Fruit fly (Drosophila melanogaster) whole organism, embryonic: ENCODE results near the gene CG7841.

Experiments
- Ada2b ChIP-seq: fragments of 200-800 bp; sonication (Bioruptor generic); IDR thresholded peaks from 2 replicates; pipeline ENCODE4 v1.3.6; 2022; ENCODE audit warnings: missing biosample characterization, missing genetic modification characterization
- Adf1 ChIP-seq: fragments of 200-800 bp; sonication (Bioruptor generic); IDR thresholded peaks from 2 replicates; pipeline ENCODE4 v1.3.6; 2022; ENCODE audit warnings: missing biosample characterization, missing genetic modification characterization
- B-H2 ChIP-seq: fragments of 200-800 bp; sonication (Bioruptor generic); optimal IDR thresholded peaks from 2 replicates; lab custom pipeline; 2018; ENCODE audit warnings: missing biosample characterization, mild to moderate bottlenecking, missing genetic modification characterization
- CG1024 ChIP-seq: fragments of 200-800 bp; sonication (Bioruptor generic); IDR thresholded peaks from 2 replicates; pipeline ENCODE4 v1.3.6; 2022; ENCODE audit warnings: missing biosample characterization, missing genetic modification characterization
- CG10267 ChIP-seq: fragments of 200-800 bp; sonication (Bioruptor generic); optimal IDR thresholded peaks from 2 replicates; lab custom pipeline; 2018; ENCODE audit warnings: missing biosample characterization, mild to moderate bottlenecking, missing genetic modification characterization, moderate library complexity
- CG11504 ChIP-seq: fragments of 200-800 bp; sonication (Bioruptor generic); optimal IDR thresholded peaks from 3 replicates; lab custom pipeline; 2019; ENCODE audit warnings: missing biosample characterization, mild to moderate bottlenecking, missing genetic modification characterization, moderate library complexity
- CG11695 ChIP-seq: fragments of 200-800 bp; sonication (Bioruptor generic); IDR thresholded peaks from 3 replicates; pipeline ENCODE4 v1.3.6; 2022; ENCODE audit warnings: missing biosample characterization, missing genetic modification characterization
- CG14441 ChIP-seq: fragments of 200-800 bp; sonication (Bioruptor generic); IDR thresholded peaks from 2 replicates; pipeline ENCODE4 v1.3.6; 2022; ENCODE audit warnings: missing biosample characterization, missing genetic modification characterization
- CG14710 ChIP-seq: fragments of 200-800 bp; sonication (Bioruptor generic); optimal IDR thresholded peaks from 3 replicates; lab custom pipeline; 2019; ENCODE audit warnings: missing biosample characterization, mild to moderate bottlenecking, missing genetic modification characterization, moderate library complexity
- CG1647 ChIP-seq: fragments of 200-800 bp; sonication (Bioruptor generic); optimal IDR thresholded peaks from 3 replicates; lab custom pipeline; 2016; ENCODE audit warnings: missing biosample characterization, missing genetic modification characterization
- CG17186 ChIP-seq: fragments of 200-800 bp; sonication (Bioruptor generic); optimal IDR thresholded peaks from 3 replicates; lab custom pipeline; 2017; ENCODE audit warnings: missing biosample characterization, missing genetic modification reagents, missing genetic modification characterization
- CG2202 ChIP-seq: fragments of 200-800 bp; sonication (Bioruptor generic); optimal IDR thresholded peaks from 2 replicates; lab custom pipeline; 2018; ENCODE audit warnings: missing biosample characterization, mild to moderate bottlenecking, missing genetic modification characterization
- CG31365 ChIP-seq: fragments of 200-800 bp; sonication (Bioruptor generic); optimal IDR thresholded peaks from 2 replicates; lab custom pipeline; 2018; ENCODE audit warnings: missing biosample characterization, mild to moderate bottlenecking, missing genetic modification characterization
- CG31441 ChIP-seq: fragments of 200-800 bp; sonication (Bioruptor generic); IDR thresholded peaks from 2 replicates; pipeline ENCODE4 v1.3.6; 2022; ENCODE audit warnings: missing biosample characterization, missing genetic modification characterization
- CG33557 ChIP-seq: fragments of 200-800 bp; sonication (Bioruptor generic); optimal IDR thresholded peaks from 2 replicates; lab custom pipeline; 2019; ENCODE audit warnings: missing biosample characterization, mild to moderate bottlenecking, missing genetic modification characterization, moderate library complexity
- CG43689 ChIP-seq: fragments of 200-800 bp; sonication (Bioruptor generic); IDR thresholded peaks from 2 replicates; pipeline ENCODE4 v1.3.6; 2022; ENCODE audit warnings: missing biosample characterization, missing genetic modification characterization
- CG4854 ChIP-seq: fragments of 200-800 bp; sonication (Bioruptor generic); optimal IDR thresholded peaks from 2 replicates; lab custom pipeline; 2016; ENCODE audit warnings: missing biosample characterization, missing genetic modification characterization, inconsistent platforms
- CG5245 ChIP-seq: fragments of 200-800 bp; sonication (Bioruptor generic); optimal IDR thresholded peaks from 3 replicates; lab custom pipeline; 2016; ENCODE audit warnings: missing biosample characterization, missing genetic modification characterization
- CG6791 ChIP-seq: fragments of 200-800 bp; sonication (Bioruptor generic); IDR thresholded peaks from 3 replicates; pipeline ENCODE4 v1.3.6; 2022; ENCODE audit warnings: missing biosample characterization, missing genetic modification characterization; ENCODE audit not compliant: partially characterized antibody
- CG6813 ChIP-seq: fragments of 200-800 bp; sonication (Bioruptor generic); optimal IDR thresholded peaks from 2 replicates; lab custom pipeline; 2017; ENCODE audit warnings: missing biosample characterization, missing genetic modification characterization, mild to moderate bottlenecking, moderate library complexity, missing genetic modification reagents
- CG7271 ChIP-seq: fragments of 200-800 bp; sonication (Bioruptor generic); optimal IDR thresholded peaks from 2 replicates; lab custom pipeline; 2018; ENCODE audit warnings: missing biosample characterization, mild to moderate bottlenecking, missing genetic modification characterization, moderate library complexity
- CG7745 ChIP-seq: fragments of 200-800 bp; sonication (Bioruptor generic); optimal IDR thresholded peaks from 2 replicates; lab custom pipeline; 2018; ENCODE audit warnings: missing biosample characterization, mild to moderate bottlenecking, missing genetic modification characterization, moderate library complexity
- CG8944 ChIP-seq: fragments of 200-800 bp; sonication (Bioruptor generic); optimal IDR thresholded peaks from 3 replicates; lab custom pipeline; 2016; ENCODE audit warnings: missing biosample characterization, missing genetic modification characterization
- Dip2 ChIP-seq: fragments of 200-800 bp; sonication (Bioruptor generic); IDR thresholded peaks from 2 replicates; pipeline ENCODE4 v1.3.6; 2022; ENCODE audit warnings: missing biosample characterization, missing genetic modification characterization
- H2.0 ChIP-seq: fragments of 200-800 bp; sonication (Bioruptor generic); IDR thresholded peaks from 2 replicates; pipeline ENCODE4 v1.3.6; 2022; ENCODE audit warnings: missing biosample characterization, missing genetic modification characterization
- MTF-1 ChIP-seq: fragments of 200-800 bp; sonication (Bioruptor generic); optimal IDR thresholded peaks from 2 replicates; lab custom pipeline; 2018; ENCODE audit warnings: missing biosample characterization, mild to moderate bottlenecking, missing genetic modification characterization, borderline replicate concordance
- Med ChIP-seq: fragments of 200-800 bp; sonication (Bioruptor generic); peaks from one replicate; lab custom pipeline; 2016; ENCODE audit warnings: missing biosample characterization, missing genetic modification characterization, mild to moderate bottlenecking, inconsistent platforms, moderate library complexity
- Meics ChIP-seq: fragments of 200-800 bp; sonication (Bioruptor generic); optimal IDR thresholded peaks from 2 replicates; lab custom pipeline; 2017; ENCODE audit warnings: missing biosample characterization, mild to moderate bottlenecking, missing genetic modification characterization
- Nf-YA ChIP-seq: fragments of 200-800 bp; sonication (Bioruptor generic); IDR thresholded peaks from 2 replicates; pipeline ENCODE4 v1.3.6; 2022; ENCODE audit warnings: missing biosample characterization, missing genetic modification characterization
- Nf-YB ChIP-seq: fragments of 200-800 bp; sonication (Bioruptor generic); optimal IDR thresholded peaks from 3 replicates; lab custom pipeline; 2019; ENCODE audit warnings: missing biosample characterization, mild to moderate bottlenecking, missing genetic modification characterization, moderate library complexity
- ab ChIP-seq: fragments of 200-800 bp; sonication (Bioruptor generic); optimal IDR thresholded peaks from 2 replicates; lab custom pipeline; 2016; ENCODE audit warnings: missing biosample characterization, missing genetic modification characterization
- bsh ChIP-seq, 2 experiments: fragments of 200-800 bp; sonication (Bioruptor generic); optimal IDR thresholded peaks; 2 replicates each; lab custom pipeline; 2017 to 2018; ENCODE audit warnings: mild to moderate bottlenecking in 2 of 2, missing biosample characterization in 2 of 2, missing genetic modification characterization in 2 of 2, moderate library complexity in 1 of 2
- dm ChIP-seq: fragments of 200-800 bp; sonication (Bioruptor generic); optimal IDR thresholded peaks from 3 replicates; lab custom pipeline; 2016; ENCODE audit warnings: missing biosample characterization, missing genetic modification characterization
- dysf ChIP-seq: fragments of 200-800 bp; sonication (Bioruptor generic); IDR thresholded peaks from 3 replicates; pipeline ENCODE4 v1.3.6; 2022; ENCODE audit warnings: missing biosample characterization, missing genetic modification characterization
- exex ChIP-seq: fragments of 200-800 bp; sonication (Bioruptor generic); optimal IDR thresholded peaks from 4 replicates; lab custom pipeline; 2018; ENCODE audit warnings: missing biosample characterization, mild to moderate bottlenecking, missing genetic modification characterization, moderate library complexity
- fd96Cb ChIP-seq: fragments of 200-800 bp; sonication (Bioruptor generic); optimal IDR thresholded peaks from 2 replicates; lab custom pipeline; 2018; ENCODE audit warnings: missing biosample characterization, mild to moderate bottlenecking, missing genetic modification characterization, moderate library complexity
- pfk ChIP-seq: fragments of 200-800 bp; sonication (Bioruptor generic); optimal IDR thresholded peaks from 2 replicates; lab custom pipeline; 2018; ENCODE audit warnings: missing biosample characterization, mild to moderate bottlenecking, missing genetic modification characterization, moderate library complexity
- pum ChIP-seq: fragments of 200-800 bp; sonication (Bioruptor generic); optimal IDR thresholded peaks from 2 replicates; lab custom pipeline; 2016; ENCODE audit warnings: missing biosample characterization, missing genetic modification characterization
- sc ChIP-seq, 3 experiments: fragments of >200 bp in 2 of 3; fragments of 200-800 bp in 1 of 3; sonication (Bioruptor generic) in 1 of 3; optimal IDR thresholded peaks; 2 replicates in 2 of 3; 3 replicates in 1 of 3; lab custom pipeline; 2017; ENCODE audit warnings: mild to moderate bottlenecking in 1 of 3, missing biosample characterization in 1 of 3, missing genetic modification characterization in 1 of 3, missing genetic modification reagents in 1 of 3
- scrt ChIP-seq: fragments of 200-800 bp; sonication (Bioruptor generic); optimal IDR thresholded peaks from 2 replicates; lab custom pipeline; 2018; ENCODE audit warnings: missing biosample characterization, mild to moderate bottlenecking, missing genetic modification characterization, moderate library complexity
- sens ChIP-seq: fragments of 200-800 bp; sonication (Bioruptor generic); peaks from one replicate; lab custom pipeline; 2016; ENCODE audit warnings: missing biosample characterization, missing genetic modification characterization
- so ChIP-seq: fragments of 200-800 bp; sonication (Bioruptor generic); IDR thresholded peaks from 3 replicates; pipeline ENCODE4 v1.3.6; 2022; ENCODE audit warnings: missing biosample characterization, missing genetic modification characterization
- tgo ChIP-seq: fragments of 200-800 bp; sonication (Bioruptor generic); IDR thresholded peaks from 3 replicates; pipeline ENCODE4 v1.3.6; 2022; ENCODE audit warnings: missing biosample characterization, missing genetic modification characterization
- tll ChIP-seq, 2 experiments: fragments of 200-800 bp in 1 of 2; fragments of >200 bp in 1 of 2; sonication (Bioruptor generic) in 1 of 2; optimal IDR thresholded peaks; 2 replicates each; lab custom pipeline; 2017 to 2019; ENCODE audit warnings: missing biosample characterization in 2 of 2, missing genetic modification characterization in 2 of 2, mild to moderate bottlenecking in 1 of 2, moderate library complexity in 1 of 2
- toy ChIP-seq: fragments of 200-800 bp; sonication (Bioruptor generic); IDR thresholded peaks from 2 replicates; pipeline ENCODE4 v1.3.6; 2022; ENCODE audit warnings: missing biosample characterization, missing genetic modification characterization
- trem ChIP-seq: fragments of 200-800 bp; optimal IDR thresholded peaks from 3 replicates; lab custom pipeline; 2019; ENCODE audit warnings: missing biosample characterization, mild to moderate bottlenecking, missing genetic modification characterization, moderate library complexity
- trh ChIP-seq: fragments of 200-800 bp; sonication (Bioruptor generic); optimal IDR thresholded peaks from 2 replicates; lab custom pipeline; 2016; ENCODE audit warnings: missing biosample characterization, missing genetic modification characterization
- unpg ChIP-seq: fragments of 200-800 bp; sonication (Bioruptor generic); optimal IDR thresholded peaks from 3 replicates; lab custom pipeline; 2018; ENCODE audit warnings: missing biosample characterization, mild to moderate bottlenecking, missing genetic modification characterization, moderate library complexity
- usp ChIP-seq: fragments of >200 bp; optimal IDR thresholded peaks from 2 replicates; lab custom pipeline; 2017; ENCODE audit warnings: missing biosample characterization, missing genetic modification characterization
- vnd ChIP-seq: fragments of 200-800 bp; sonication (Bioruptor generic); IDR thresholded peaks from 3 replicates; pipeline ENCODE4 v1.3.6; 2022; ENCODE audit warnings: missing biosample characterization, missing genetic modification characterization; ENCODE audit not compliant: partially characterized antibody
- wek ChIP-seq: fragments of 200-800 bp; sonication (Bioruptor generic); optimal IDR thresholded peaks from 3 replicates; lab custom pipeline; 2018; ENCODE audit warnings: missing biosample characterization, mild to moderate bottlenecking, missing genetic modification characterization, moderate library complexity

Gene CG7841

DNA sequence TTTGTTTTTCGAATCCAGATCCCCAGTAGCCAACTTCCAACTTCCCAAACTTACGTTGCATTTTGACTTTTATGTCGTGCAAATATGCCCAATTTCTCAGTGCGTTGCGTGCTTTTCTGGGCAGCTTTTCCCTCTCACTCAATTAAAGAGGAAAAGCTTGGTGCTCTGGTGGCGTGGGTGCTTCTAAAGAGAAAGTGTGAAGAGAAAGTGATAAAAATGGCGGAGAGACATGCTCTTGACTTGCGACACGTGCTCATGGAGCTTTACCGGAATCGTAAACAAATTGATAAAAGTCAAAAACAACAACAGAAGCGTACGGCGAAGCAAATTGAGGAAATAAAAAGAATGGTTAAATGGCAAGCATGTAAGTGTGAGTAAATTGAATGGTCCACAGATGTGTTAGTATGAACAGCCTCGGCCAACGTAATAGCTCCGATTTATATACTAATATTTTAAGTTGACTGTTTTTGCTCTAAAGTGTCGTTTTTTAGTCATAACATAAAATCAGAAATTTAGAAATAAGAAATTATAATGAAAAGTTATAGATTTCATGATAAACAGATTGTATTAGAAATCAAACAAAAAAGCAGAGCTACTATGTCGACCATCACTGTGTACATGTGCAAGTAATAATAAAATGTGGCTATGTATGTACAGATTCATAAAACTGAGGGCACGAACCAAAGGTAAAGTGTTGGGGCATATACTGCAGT is 14.0 kb downstream of the CG7841 start (continued):
- no peak for TF ChIP-seq vnd (GFP tag; lab: Robert Waterston, UW)
- TF ChIP-seq CG11695 (GFP tag; lab: Robert Waterston, UW), result no peak
- TF ChIP-seq toy, result no peak
- TF ChIP-seq Dip2 (GFP tag; lab: Robert Waterston, UW), result no peak
- no peak for TF ChIP-seq Adf1
- TF ChIP-seq unpg, result peak; percentile 13
- TF ChIP-seq CG14710 (tag; lab: Kevin White, UChicago), result no peak
- TF ChIP-seq CG7745 (tag; lab: Kevin White, UChicago), result no peak
- no peak for TF ChIP-seq wek (GFP tag; lab: Kevin White, UChicago)
- peak; percentile 26 for TF ChIP-seq CG5245
- no peak for TF ChIP-seq CG7271
- no peak for TF ChIP-seq ab (GFP tag; lab: Kevin White, UChicago)
- no peak for TF ChIP-seq pfk
- no peak for TF ChIP-seq usp (GFP tag; lab: Kevin White, UChicago)
- no peak for TF ChIP-seq dm
- no peak for TF ChIP-seq B-H2 (GFP tag; lab: Kevin White, UChicago)
- no peak for TF ChIP-seq CG1647 (GFP tag; lab: Kevin White, UChicago)
- TF ChIP-seq exex (tag; lab: Kevin White, UChicago), result no peak
- TF ChIP-seq CG4854 (GFP tag; lab: Kevin White, UChicago), result no peak
- TF ChIP-seq trh, result no peak
- TF ChIP-seq tgo (GFP tag; lab: Robert Waterston, UW), result no peak
- TF ChIP-seq CG6813 (GFP tag; lab: Kevin White, UChicago), result peak; percentile 35
- TF ChIP-seq Nf-YB (GFP tag; lab: Kevin White, UChicago), result no peak
- TF ChIP-seq Med (GFP tag; lab: Kevin White, UChicago), result no peak
- no peak for TF ChIP-seq MTF-1 (GFP tag; lab: Kevin White, UChicago)
- no peak for TF ChIP-seq CG1024 (GFP tag; lab: Robert Waterston, UW)
- no peak for TF ChIP-seq scrt
- TF ChIP-seq trem (tag; lab: Kevin White, UChicago), result no peak
- TF ChIP-seq tll (GFP tag; optimal IDR thresholded peaks at IDR 0.05; lab: Kevin White, UChicago), result no peak
- TF ChIP-seq CG31441 (GFP tag; lab: Robert Waterston, UW), result peak; percentile 58; the same call in 1 of the 2 replicates
- TF ChIP-seq CG33557 (GFP tag; lab: Kevin White, UChicago), result no peak
- peak; percentile 70 for TF ChIP-seq CG11504 (tag; lab: Kevin White, UChicago)
- TF ChIP-seq sc (optimal IDR thresholded peaks at IDR 0.05; lab: Kevin White, UChicago), result no peak
- no peak for TF ChIP-seq sc (GFP tag; optimal IDR thresholded peaks at IDR 0.05; lab: Kevin White, UChicago)

DNA sequence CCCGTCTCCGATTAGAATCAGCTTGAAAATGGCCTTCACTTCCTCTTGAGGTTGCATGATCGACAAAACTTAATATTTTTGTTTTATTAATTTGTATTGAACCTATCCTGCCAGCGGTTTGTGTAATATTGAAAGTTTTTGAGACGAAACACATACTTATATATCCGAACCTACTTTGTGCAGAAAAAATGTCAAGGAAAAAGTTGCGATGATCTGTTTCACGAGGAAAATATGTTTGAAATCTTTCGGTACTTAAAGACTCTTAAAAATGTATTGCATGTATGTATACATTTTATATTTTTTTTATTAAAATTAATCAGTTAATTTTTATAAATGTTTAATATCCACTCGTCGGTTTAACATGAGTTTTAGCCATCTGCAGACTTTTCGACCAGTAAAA is 22.8 kb downstream of the CG7841 start, which contains the start of gene Ran-like:
TSS of gene Ran-like (minus strand) at position 101 of the 400 bp plus-strand sequence.
- no peak for TF ChIP-seq dysf (GFP tag; lab: Robert Waterston, UW)
- no peak for TF ChIP-seq CG43689 (GFP tag; lab: Robert Waterston, UW)
- no peak for TF ChIP-seq CG14441 (GFP tag; lab: Robert Waterston, UW)
- no peak for TF ChIP-seq Nf-YA (GFP tag; lab: Robert Waterston, UW)
- TF ChIP-seq Ada2b (GFP tag; lab: Robert Waterston, UW), result no peak
- no peak for TF ChIP-seq CG6791 (GFP tag; lab: Robert Waterston, UW)
- no peak for TF ChIP-seq Meics (GFP tag; lab: Kevin White, UChicago)
- TF ChIP-seq so (GFP tag; lab: Robert Waterston, UW), result no peak
- TF ChIP-seq CG31365 (tag; lab: Kevin White, UChicago), result no peak
- TF ChIP-seq fd96Cb, result no peak
- no peak for TF ChIP-seq pum (GFP tag; lab: Kevin White, UChicago)
- no peak for TF ChIP-seq H2.0 (GFP tag; lab: Robert Waterston, UW)
- TF ChIP-seq sens (GFP tag; lab: Kevin White, UChicago), result no peak
- TF ChIP-seq bsh (GFP tag; optimal IDR thresholded peaks at IDR 0.05; lab: Kevin White, UChicago), result no peak
- TF ChIP-seq CG10267 (tag; lab: Kevin White, UChicago), result no peak
- no peak for TF ChIP-seq CG8944 (GFP tag; lab: Kevin White, UChicago)
- no peak for TF ChIP-seq CG17186
- no peak for TF ChIP-seq CG2202 (tag; lab: Kevin White, UChicago)
